Worm (Caenorhabditis elegans) whole organism, late embryonic: ENCODE results near the gene F59B2.8.

Experiments used
- C08G9.2 ChIP-seq: sonication (generic microtip); optimal IDR thresholded peaks from 2 replicates; lab custom pipeline; 2016; ENCODE audit warnings: mild to moderate bottlenecking, missing genetic modification characterization, moderate library complexity, missing compliant biosample characterization
- K02D7.2 ChIP-seq: sonication (generic microtip); optimal IDR thresholded peaks from 2 replicates; lab custom pipeline; 2017; ENCODE audit warnings: mild to moderate bottlenecking, missing genetic modification characterization, missing compliant biosample characterization
- T23F11.4 ChIP-seq: fragments of 200-800 bp; sonication (Bioruptor generic); optimal IDR thresholded peaks from 2 replicates; lab custom pipeline; 2018; ENCODE audit warnings: mild to moderate bottlenecking, missing genetic modification characterization, missing compliant biosample characterization
- ahr-1 ChIP-seq: sonication (generic microtip); optimal IDR thresholded peaks from 2 replicates; lab custom pipeline; 2016; ENCODE audit warnings: missing genetic modification characterization, missing compliant biosample characterization
- ama-1 ChIP-seq: fragments of 150-350 bp; optimal IDR thresholded peaks from 2 replicates; lab custom pipeline; 2014
- ceh-2 ChIP-seq: sonication (generic microtip); optimal IDR thresholded peaks from 2 replicates; lab custom pipeline; 2016; ENCODE audit warnings: missing genotype, missing genetic modification characterization, missing compliant biosample characterization
- ceh-24 ChIP-seq: sonication (generic microtip); optimal IDR thresholded peaks from 2 replicates; lab custom pipeline; 2016; ENCODE audit warnings: mild to moderate bottlenecking, missing genetic modification characterization, missing compliant biosample characterization
- ceh-30 ChIP-seq: fragments of 150-350 bp; optimal IDR thresholded peaks from 2 replicates; lab custom pipeline; 2014; ENCODE audit warnings: missing biosample characterization, missing genetic modification characterization
- ceh-31 ChIP-seq: sonication (generic microtip); optimal IDR thresholded peaks from 2 replicates; lab custom pipeline; 2016; ENCODE audit warnings: missing genetic modification characterization, missing compliant biosample characterization
- ceh-34 ChIP-seq: sonication (generic microtip); optimal IDR thresholded peaks from 2 replicates; lab custom pipeline; 2016; ENCODE audit warnings: mild to moderate bottlenecking, missing genetic modification characterization, missing compliant biosample characterization
- ceh-9 ChIP-seq: sonication (generic microtip); optimal IDR thresholded peaks from 2 replicates; lab custom pipeline; 2016; ENCODE audit warnings: mild to moderate bottlenecking, missing genetic modification characterization, inconsistent platforms, missing compliant biosample characterization
- che-1 ChIP-seq: sonication (generic microtip); optimal IDR thresholded peaks from 2 replicates; lab custom pipeline; 2016; ENCODE audit warnings: mild to moderate bottlenecking, missing genetic modification characterization, missing compliant biosample characterization
- dmd-4 ChIP-seq: sonication (generic microtip); optimal IDR thresholded peaks from 2 replicates; lab custom pipeline; 2016; ENCODE audit warnings: borderline replicate concordance, missing genetic modification characterization, missing compliant biosample characterization
- elt-2 ChIP-seq: sonication (generic microtip); optimal IDR thresholded peaks from 2 replicates; lab custom pipeline; 2016; ENCODE audit warnings: missing genetic modification reagents, missing genetic modification characterization, missing compliant biosample characterization
- ets-4 ChIP-seq: sonication (generic microtip); optimal IDR thresholded peaks from 2 replicates; lab custom pipeline; 2016; ENCODE audit warnings: missing genetic modification characterization, missing compliant biosample characterization
- fax-1 ChIP-seq: sonication (generic microtip); optimal IDR thresholded peaks from 2 replicates; lab custom pipeline; 2016; ENCODE audit warnings: missing genotype, missing genetic modification characterization, missing compliant biosample characterization
- fkh-6 ChIP-seq: sonication (generic microtip); optimal IDR thresholded peaks from 2 replicates; lab custom pipeline; 2016; ENCODE audit warnings: missing genetic modification characterization, missing compliant biosample characterization
- gmeb-2 ChIP-seq: sonication (generic microtip); optimal IDR thresholded peaks from 2 replicates; lab custom pipeline; 2016; ENCODE audit warnings: missing genetic modification characterization, inconsistent platforms, missing compliant biosample characterization
- hlh-13 ChIP-seq: fragments of 200-800 bp; sonication (Bioruptor generic); optimal IDR thresholded peaks from 2 replicates; lab custom pipeline; 2018; ENCODE audit warnings: mild to moderate bottlenecking, missing genetic modification characterization, missing compliant biosample characterization
- hlh-30 ChIP-seq: sonication (generic microtip); optimal IDR thresholded peaks from 2 replicates; lab custom pipeline; 2017; ENCODE audit warnings: antibody characterized with exemption, missing genetic modification characterization, missing compliant biosample characterization; ENCODE audit not compliant: insufficient read depth
- hlh-6 ChIP-seq: sonication (generic microtip); optimal IDR thresholded peaks from 2 replicates; lab custom pipeline; 2016; ENCODE audit warnings: missing genotype, missing genetic modification characterization, missing compliant biosample characterization
- lim-6 ChIP-seq: sonication (generic microtip); optimal IDR thresholded peaks from 2 replicates; lab custom pipeline; 2016; ENCODE audit warnings: missing genetic modification characterization, missing compliant biosample characterization
- lin-11 ChIP-seq: fragments of 200-800 bp; sonication (Bioruptor generic); optimal IDR thresholded peaks from 2 replicates; lab custom pipeline; 2018; ENCODE audit warnings: mild to moderate bottlenecking, missing genetic modification characterization, missing compliant biosample characterization
- madf-2 ChIP-seq: sonication (generic microtip); optimal IDR thresholded peaks from 2 replicates; lab custom pipeline; 2017; ENCODE audit warnings: missing genetic modification characterization, missing compliant biosample characterization
- nhr-11 ChIP-seq: fragments of 150-350 bp; optimal IDR thresholded peaks from 2 replicates; lab custom pipeline; 2014; ENCODE audit warnings: missing biosample characterization, missing genetic modification characterization
- nhr-232 ChIP-seq: sonication (generic microtip); optimal IDR thresholded peaks from 2 replicates; lab custom pipeline; 2016; ENCODE audit warnings: missing genetic modification characterization, missing compliant biosample characterization
- npax-4 ChIP-seq: sonication (generic microtip); optimal IDR thresholded peaks from 2 replicates; lab custom pipeline; 2016; ENCODE audit warnings: missing genetic modification characterization, missing compliant biosample characterization
- odd-2 ChIP-seq: sonication (generic microtip); optimal IDR thresholded peaks from 2 replicates; lab custom pipeline; 2017; ENCODE audit warnings: antibody characterized with exemption, mild to moderate bottlenecking, missing genetic modification characterization, missing compliant biosample characterization
- pag-3 ChIP-seq: sonication (generic microtip); optimal IDR thresholded peaks from 2 replicates; lab custom pipeline; 2016; ENCODE audit warnings: missing compliant biosample characterization, missing genetic modification characterization, borderline replicate concordance
- pax-1 ChIP-seq: fragments of 150-350 bp; optimal IDR thresholded peaks from 2 replicates; lab custom pipeline; 2014; ENCODE audit warnings: missing biosample characterization, missing genetic modification characterization
- pha-4 ChIP-seq: fragments of 150-350 bp; optimal IDR thresholded peaks from 2 replicates; lab custom pipeline; 2018; ENCODE audit warnings: missing biosample characterization, missing genetic modification reagents, missing genetic modification characterization
- pqm-1 ChIP-seq: sonication (generic microtip); optimal IDR thresholded peaks from 2 replicates; lab custom pipeline; 2016; ENCODE audit warnings: missing genetic modification characterization, missing compliant biosample characterization
- rnt-1 ChIP-seq: sonication (generic microtip); optimal IDR thresholded peaks from 2 replicates; lab custom pipeline; 2016; ENCODE audit warnings: missing genetic modification characterization, missing compliant biosample characterization
- sox-4 ChIP-seq: sonication (generic microtip); optimal IDR thresholded peaks from 2 replicates; lab custom pipeline; 2017; ENCODE audit warnings: mild to moderate bottlenecking, missing genetic modification characterization, inconsistent platforms, missing compliant biosample characterization
- tbx-7 ChIP-seq: sonication (generic microtip); optimal IDR thresholded peaks from 2 replicates; lab custom pipeline; 2016; ENCODE audit warnings: missing genotype, missing genetic modification characterization, missing compliant biosample characterization
- unc-55 ChIP-seq: sonication (generic microtip); optimal IDR thresholded peaks from 2 replicates; lab custom pipeline; 2017; ENCODE audit warnings: missing biosample characterization, missing genetic modification reagents, missing genetic modification characterization
- unc-86 ChIP-seq: sonication (generic microtip); optimal IDR thresholded peaks from 2 replicates; lab custom pipeline; 2016; ENCODE audit warnings: missing genetic modification characterization, missing compliant biosample characterization

The F59B2.8 gene

DNA sequence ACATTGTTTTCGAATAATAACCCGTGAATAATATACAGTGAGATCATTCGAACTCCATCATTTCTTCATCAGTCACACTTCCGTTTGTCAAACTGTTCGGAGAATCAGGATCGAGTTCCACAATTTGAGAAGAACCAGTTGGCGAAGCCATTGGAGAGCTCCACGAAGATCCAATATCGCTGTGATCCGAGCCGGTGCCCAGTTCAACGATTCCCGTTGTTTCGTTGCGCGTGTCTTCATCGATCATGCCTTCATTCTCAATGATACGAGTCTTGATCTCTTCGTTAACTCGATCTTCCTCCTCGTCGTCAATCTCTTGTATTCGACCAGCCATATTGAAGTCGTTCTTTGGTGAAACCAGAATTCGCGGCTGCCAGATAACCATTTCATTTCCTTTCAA is 41.7 kb upstream of the F59B2.8 start:
- TF ChIP-seq fax-1, result no peak
- TF ChIP-seq ceh-2 (tag; lab: Kevin White, UChicago), result no peak
- no peak for TF ChIP-seq madf-2 (tag; lab: Kevin White, UChicago)
- no peak for TF ChIP-seq ceh-34 (tag; lab: Kevin White, UChicago)
- TF ChIP-seq tbx-7, result no peak
- TF ChIP-seq lim-6 (tag; lab: Kevin White, UChicago), result no peak
- TF ChIP-seq elt-2, result no peak
- TF ChIP-seq ceh-9, result no peak
- TF ChIP-seq nhr-232 (tag; lab: Kevin White, UChicago), result no peak
- no peak for TF ChIP-seq pax-1 (tag; lab: Kevin White, UChicago)
- no peak for TF ChIP-seq fkh-6 (tag; lab: Kevin White, UChicago)
- no peak for TF ChIP-seq ceh-31 (tag; lab: Kevin White, UChicago)
- TF ChIP-seq pqm-1 (tag; lab: Kevin White, UChicago), result no peak
- TF ChIP-seq nhr-11, result no peak
- no peak for TF ChIP-seq gmeb-2 (tag; lab: Kevin White, UChicago)
- no peak for TF ChIP-seq unc-86 (tag; lab: Kevin White, UChicago)
- no peak for TF ChIP-seq hlh-30 (tag; lab: Kevin White, UChicago)
- TF ChIP-seq ets-4 (tag; lab: Kevin White, UChicago), result no peak
- no peak for TF ChIP-seq unc-55 (GFP tag; lab: Kevin White, UChicago)

DNA sequence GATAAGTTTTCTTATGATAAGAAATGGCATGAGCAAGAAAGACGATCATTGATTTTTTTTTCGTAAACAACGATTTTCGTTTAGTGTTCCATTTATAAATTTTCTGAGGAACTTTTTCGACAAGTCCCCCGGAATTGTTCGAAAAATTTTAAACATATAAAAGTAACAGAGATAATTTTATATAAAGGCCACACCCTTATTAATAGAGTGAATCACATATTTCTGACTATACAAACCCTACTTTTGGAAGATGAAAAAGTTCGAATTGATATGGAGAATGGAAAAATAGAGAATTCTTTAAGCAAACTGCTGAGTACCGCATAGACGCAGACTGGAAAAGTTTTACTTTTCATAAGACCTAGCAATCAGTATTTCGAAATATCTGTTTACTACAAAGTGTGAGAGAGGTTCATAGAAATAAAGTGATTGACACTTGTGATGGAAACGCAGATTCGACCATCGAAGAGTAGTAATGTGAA is 41.2 kb upstream of the F59B2.8 start:
- no peak for TF ChIP-seq ets-4 (tag; lab: Kevin White, UChicago)
- no peak for TF ChIP-seq ceh-31 (tag; lab: Kevin White, UChicago)
- TF ChIP-seq nhr-11, result no peak
- no peak for TF ChIP-seq pag-3 (tag; lab: Kevin White, UChicago)
- TF ChIP-seq unc-55 (GFP tag; lab: Kevin White, UChicago), result peak; percentile 89
- peak; percentile 15 for TF ChIP-seq T23F11.4
- peak; percentile 78 for TF ChIP-seq ceh-30 (tag; lab: Kevin White, UChicago)
- TF ChIP-seq ama-1, result peak; percentile 49
- no peak for TF ChIP-seq odd-2 (tag; lab: Kevin White, UChicago)
- peak; percentile 27 for TF ChIP-seq K02D7.2
- TF ChIP-seq, all 69 proteins: peak for 5

DNA sequence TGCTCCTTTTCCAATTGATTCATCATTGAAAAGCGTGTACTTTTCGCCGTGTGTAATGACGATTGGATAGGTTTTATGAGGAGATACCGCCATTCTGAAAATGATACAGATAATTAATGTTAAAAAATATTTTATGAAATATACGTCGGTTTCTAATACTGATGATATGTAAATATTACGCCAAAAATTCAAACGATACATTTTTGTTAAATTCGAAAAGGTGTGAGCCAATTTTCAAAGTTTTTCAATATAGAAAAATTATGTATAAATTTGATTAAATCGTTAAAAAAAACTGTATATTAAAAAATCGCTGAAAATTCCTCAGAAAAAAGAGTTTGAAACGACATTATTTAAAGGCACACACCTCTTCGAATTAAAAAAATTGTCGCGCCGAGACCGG is 40.6 kb upstream of the F59B2.8 start, which contains the start of gene ikke-1:
ikke-1 (minus strand) TSS at position 101 of the 400 bp plus-strand sequence.
- no peak for TF ChIP-seq ceh-30 (tag; lab: Kevin White, UChicago)
- no peak for TF ChIP-seq npax-4
- TF ChIP-seq pax-1 (tag; lab: Kevin White, UChicago), result no peak
- TF ChIP-seq T23F11.4, result no peak
- no peak for TF ChIP-seq K02D7.2

DNA sequence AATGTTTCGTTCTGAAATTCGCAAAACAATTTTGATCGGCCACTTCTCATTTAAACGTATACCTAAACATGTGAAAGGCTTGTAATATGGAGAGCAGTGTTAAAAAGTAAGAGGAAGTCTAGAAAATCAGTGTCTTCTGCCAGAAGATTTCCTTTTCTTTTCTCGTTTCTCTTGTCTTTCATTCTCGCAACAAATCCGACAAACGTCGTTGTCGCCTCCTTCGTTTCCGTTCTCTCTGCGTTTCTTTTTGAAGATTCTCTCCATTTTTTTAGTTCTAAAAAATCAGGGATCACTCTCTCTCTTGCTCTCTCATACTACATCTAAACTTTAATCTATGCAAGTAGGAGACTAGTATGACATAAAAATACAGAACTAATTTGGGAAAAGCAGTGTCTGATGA is 37.3 kb upstream of the F59B2.8 start:
- TF ChIP-seq hlh-13 (GFP tag; lab: Kevin White, UChicago), result no peak
- TF ChIP-seq sox-4 (tag; lab: Kevin White, UChicago), result no peak
- TF ChIP-seq lin-11 (tag; lab: Kevin White, UChicago), result no peak
- TF ChIP-seq nhr-11, result no peak
- TF ChIP-seq che-1 (tag; lab: Kevin White, UChicago), result no peak
- no peak for TF ChIP-seq rnt-1 (tag; lab: Kevin White, UChicago)
- no peak for TF ChIP-seq ahr-1
- TF ChIP-seq C08G9.2, result no peak
- no peak for TF ChIP-seq ceh-9
- no peak for TF ChIP-seq ceh-24 (tag; lab: Kevin White, UChicago)
- TF ChIP-seq pha-4, result no peak
- TF ChIP-seq npax-4, result no peak
- TF ChIP-seq T23F11.4, result no peak
- TF ChIP-seq madf-2 (tag; lab: Kevin White, UChicago), result no peak
- no peak for TF ChIP-seq dmd-4 (tag; lab: Kevin White, UChicago)

DNA sequence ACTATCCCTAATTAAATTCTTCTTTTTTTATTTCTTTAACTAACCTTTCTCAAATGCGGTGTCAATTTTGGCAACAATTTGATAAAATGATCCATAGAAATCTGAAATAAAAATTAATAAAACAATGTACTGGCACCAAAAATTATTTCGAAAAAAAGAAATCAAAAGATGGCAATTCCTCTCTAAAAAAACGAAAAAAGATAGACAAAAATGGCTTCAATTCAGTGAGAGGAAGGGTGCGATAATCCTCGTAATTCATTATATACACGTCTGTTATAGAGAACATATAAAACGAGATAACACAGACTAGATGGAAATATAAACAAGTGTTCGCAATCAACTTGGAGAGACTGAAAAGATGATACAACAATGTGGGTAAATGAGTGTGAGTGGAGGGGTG is 35.8 kb upstream of the F59B2.8 start, which contains the start of gene R107.2:
R107.2 (minus strand) TSS at position 101 of the 400 bp plus-strand sequence.
- TF ChIP-seq pqm-1 (tag; lab: Kevin White, UChicago) (no peak), pax-1 (tag; lab: Kevin White, UChicago) (no peak), hlh-6 (no peak)
- TF ChIP-seq, all 69 proteins: peak for 0
